Fruit fly (Drosophila melanogaster) whole organism: ENCODE results near the gene Rad9.

ENCODE experiments used
- CG8478 ChIP-seq: fragments of >200 bp; optimal IDR thresholded peaks from 2 replicates; lab custom pipeline; 2018; ENCODE audit warnings: inconsistent platforms
- Dll ChIP-seq: fragments of >200 bp; optimal IDR thresholded peaks from 2 replicates; lab custom pipeline; 2017
- EcR ChIP-seq, 2 experiments: fragments of >200 bp; optimal IDR thresholded peaks; 2 replicates each; lab custom pipeline; 2017; ENCODE audit warnings: missing biosample characterization in 2 of 2, missing genetic modification characterization in 2 of 2, missing genetic modification reagents in 2 of 2
- pan ChIP-seq: fragments of >200 bp; optimal IDR thresholded peaks from 2 replicates; lab custom pipeline; 2017
- psq ChIP-seq: fragments of >200 bp; optimal IDR thresholded peaks from 2 replicates; lab custom pipeline; 2017
- usp ChIP-seq: fragments of >200 bp; optimal IDR thresholded peaks from 2 replicates; lab custom pipeline; 2017; ENCODE audit warnings: missing biosample characterization, missing genetic modification characterization, mixed read lengths

- no peak for TF ChIP-seq psq
- TF ChIP-seq EcR (GFP tag; optimal IDR thresholded peaks at IDR 0.05; lab: Kevin White, UChicago), result no peak
- no peak for TF ChIP-seq Dll (lab: Kevin White, UChicago)
- no peak for TF ChIP-seq pan
- TF ChIP-seq CG8478 (lab: Kevin White, UChicago), result no peak
- no peak for TF ChIP-seq usp (GFP tag; lab: Kevin White, UChicago)
These were observed 41.8 kb upstream of the Rad9 start, which contains the start of gene COX6AL2 for dm6 chr3L:18914100-18914683.
